Worm (Caenorhabditis elegans) whole organism, L1 larva: Measurements from ENCODE around the gene F55B11.4.

Source experiments
- C34B4.2 ChIP-seq: sonication (generic microtip); optimal IDR thresholded peaks from 2 replicates; lab custom pipeline; 2017; ENCODE audit warnings: mild to moderate bottlenecking, missing genetic modification characterization, missing compliant biosample characterization
- Y116A8C.19 ChIP-seq: sonication (generic microtip); optimal IDR thresholded peaks from 2 replicates; lab custom pipeline; 2016; ENCODE audit warnings: missing compliant biosample characterization, missing genetic modification characterization, borderline replicate concordance
- aha-1 ChIP-seq: fragments of 150-350 bp; optimal IDR thresholded peaks from 2 replicates; lab custom pipeline; 2014; ENCODE audit warnings: missing biosample characterization, missing genetic modification characterization
- blmp-1 ChIP-seq: fragments of 150-350 bp; optimal IDR thresholded peaks from 2 replicates; lab custom pipeline; 2014; ENCODE audit warnings: missing biosample characterization, missing genetic modification characterization
- ceh-8 ChIP-seq: fragments of 200-800 bp; sonication (Bioruptor generic); optimal IDR thresholded peaks from 2 replicates; lab custom pipeline; 2018; ENCODE audit warnings: mild to moderate bottlenecking, missing genetic modification characterization, moderate library complexity, missing compliant biosample characterization
- ceh-82 ChIP-seq, 3 experiments: fragments of 150-350 bp in 1 of 3; sonication (generic microtip) in 2 of 3; optimal IDR thresholded peaks; 2 replicates each; lab custom pipeline; 2014 to 2017; ENCODE audit warnings: missing biosample characterization in 3 of 3, missing genetic modification characterization in 3 of 3
- dpl-1 ChIP-seq, 3 experiments: fragments of 150-350 bp in 2 of 3; sonication (generic microtip) in 1 of 3; optimal IDR thresholded peaks; 2 replicates each; lab custom pipeline; 2014 to 2017; ENCODE audit warnings: missing biosample characterization in 3 of 3, missing genetic modification characterization in 3 of 3, missing genetic modification reagents in 3 of 3
- dsc-1 ChIP-seq: sonication (generic microtip); optimal IDR thresholded peaks from 2 replicates; lab custom pipeline; 2016; ENCODE audit warnings: mild to moderate bottlenecking, missing genetic modification characterization, missing compliant biosample characterization
- efl-1 ChIP-seq, 4 experiments: fragments of 150-350 bp; optimal IDR thresholded peaks in 3 of 4; peaks in 1 of 4; 1 replicate in 1 of 4; 2 replicates in 3 of 4; lab custom pipeline; 2014; ENCODE audit warnings: missing biosample characterization in 2 of 4, missing genetic modification characterization in 2 of 4, missing genetic modification reagents in 2 of 4
- elt-3 ChIP-seq, 6 experiments: fragments of 150-350 bp in 1 of 6; sonication (generic microtip); optimal IDR thresholded peaks; 2 replicates each; lab custom pipeline; 2017 to 2018; ENCODE audit warnings: missing biosample characterization in 6 of 6, missing genetic modification characterization in 6 of 6, inconsistent platforms in 1 of 6
- ets-5 ChIP-seq: fragments of 200-800 bp; sonication (Bioruptor generic); IDR thresholded peaks from 2 replicates; pipeline ENCODE4 v1.3.6; 2022; ENCODE audit warnings: missing genetic modification characterization, missing compliant biosample characterization
- fkh-4 ChIP-seq: sonication (generic microtip); optimal IDR thresholded peaks from 2 replicates; lab custom pipeline; 2016; ENCODE audit warnings: missing compliant biosample characterization, missing genetic modification characterization, borderline replicate concordance
- grh-1 ChIP-seq: fragments of 200-800 bp; sonication (Bioruptor generic); IDR thresholded peaks from 2 replicates; pipeline ENCODE4 v1.3.6; 2022; ENCODE audit warnings: missing genetic modification reagents, missing genetic modification characterization, missing compliant biosample characterization
- hlh-4 ChIP-seq: sonication (generic microtip); optimal IDR thresholded peaks from 2 replicates; lab custom pipeline; 2016; ENCODE audit warnings: mild to moderate bottlenecking, missing genetic modification characterization, missing compliant biosample characterization
- hpl-2 ChIP-seq: fragments of 150-350 bp; optimal IDR thresholded peaks from 2 replicates; lab custom pipeline; 2014; ENCODE audit warnings: missing biosample characterization, missing genetic modification reagents, missing genetic modification characterization
- isw-1 ChIP-seq: fragments of 200-800 bp; sonication (Bioruptor generic); IDR thresholded peaks from 2 replicates; pipeline ENCODE4 v1.3.6; 2022; ENCODE audit warnings: missing genetic modification characterization, missing compliant biosample characterization
- lin-13 ChIP-seq: fragments of 150-350 bp; optimal IDR thresholded peaks from 2 replicates; lab custom pipeline; 2014; ENCODE audit warnings: missing biosample characterization, missing genetic modification reagents, missing genetic modification characterization
- lin-14 ChIP-seq: fragments of 200-800 bp; sonication (Bioruptor generic); optimal IDR thresholded peaks from 2 replicates; lab custom pipeline; 2018; ENCODE audit warnings: mild to moderate bottlenecking, missing genetic modification characterization, moderate library complexity, missing compliant biosample characterization
- lin-35 ChIP-seq, 2 experiments: fragments of 150-350 bp; optimal IDR thresholded peaks; 2 replicates each; lab custom pipeline; 2014; ENCODE audit warnings: missing biosample characterization in 2 of 2, missing genetic modification characterization in 2 of 2, missing genetic modification reagents in 2 of 2
- lin-39 ChIP-seq: fragments of 150-350 bp; optimal IDR thresholded peaks from 2 replicates; lab custom pipeline; 2014; ENCODE audit warnings: missing biosample characterization, missing genetic modification reagents, missing genetic modification characterization
- lsy-2 ChIP-seq, 2 experiments: fragments of 150-350 bp; optimal IDR thresholded peaks; 2 replicates each; lab custom pipeline; 2014; ENCODE audit warnings: missing biosample characterization in 2 of 2, missing genetic modification characterization in 2 of 2
- mdl-1 ChIP-seq, 2 experiments: fragments of 150-350 bp; optimal IDR thresholded peaks; 2 replicates each; lab custom pipeline; 2014 to 2017; ENCODE audit warnings: missing biosample characterization in 2 of 2, missing genetic modification characterization in 2 of 2, inconsistent platforms in 1 of 2
- nhr-19 ChIP-seq: fragments of 200-800 bp; sonication (Bioruptor generic); conservative IDR thresholded peaks from 2 replicates; pipeline ENCODE4 v1.3.6; 2022; ENCODE audit warnings: missing genetic modification characterization, missing compliant biosample characterization
- nhr-20 ChIP-seq: sonication (generic microtip); optimal IDR thresholded peaks from 2 replicates; lab custom pipeline; 2016; ENCODE audit warnings: mild to moderate bottlenecking, missing genetic modification characterization, missing compliant biosample characterization
- nhr-47 ChIP-seq: sonication (generic microtip); optimal IDR thresholded peaks from 2 replicates; lab custom pipeline; 2016; ENCODE audit warnings: mild to moderate bottlenecking, missing genetic modification characterization, moderate library complexity, missing compliant biosample characterization
- nhr-71 ChIP-seq: sonication (generic microtip); optimal IDR thresholded peaks from 2 replicates; lab custom pipeline; 2016; ENCODE audit warnings: mild to moderate bottlenecking, missing genetic modification characterization, moderate library complexity, missing compliant biosample characterization
- nhr-77 ChIP-seq: fragments of 150-350 bp; optimal IDR thresholded peaks from 2 replicates; lab custom pipeline; 2014; ENCODE audit warnings: missing biosample characterization, missing genetic modification characterization
- nhr-85 ChIP-seq: sonication (generic microtip); peaks from one replicate; lab custom pipeline; 2016; ENCODE audit warnings: missing genetic modification characterization, inconsistent platforms, missing compliant biosample characterization
- nhr-90 ChIP-seq: sonication (generic microtip); optimal IDR thresholded peaks from 2 replicates; lab custom pipeline; 2016; ENCODE audit warnings: mild to moderate bottlenecking, missing genetic modification characterization, missing compliant biosample characterization; ENCODE audit not compliant: poor library complexity
- rnt-1 ChIP-seq: sonication (generic microtip); optimal IDR thresholded peaks from 2 replicates; lab custom pipeline; 2016; ENCODE audit warnings: mild to moderate bottlenecking, missing genetic modification characterization, moderate library complexity, missing compliant biosample characterization
- skn-1 ChIP-seq: fragments of 150-350 bp; optimal IDR thresholded peaks from 2 replicates; lab custom pipeline; 2014; ENCODE audit warnings: missing biosample characterization, missing genetic modification characterization
- snpc-4 ChIP-seq: fragments of 150-350 bp; optimal IDR thresholded peaks from 2 replicates; lab custom pipeline; 2014; ENCODE audit warnings: missing biosample characterization, missing genetic modification characterization
- snu-23 ChIP-seq: sonication (generic microtip); optimal IDR thresholded peaks from 2 replicates; lab custom pipeline; 2016; ENCODE audit warnings: missing genetic modification characterization, missing compliant biosample characterization
- tbx-2 ChIP-seq: sonication (generic microtip); optimal IDR thresholded peaks from 2 replicates; lab custom pipeline; 2016; ENCODE audit warnings: missing genetic modification characterization, missing compliant biosample characterization
- tlp-1 ChIP-seq: fragments of 150-350 bp; optimal IDR thresholded peaks from 2 replicates; lab custom pipeline; 2014; ENCODE audit warnings: missing biosample characterization, missing genetic modification characterization
- unc-62 ChIP-seq: fragments of 150-350 bp; optimal IDR thresholded peaks from 2 replicates; lab custom pipeline; 2014; ENCODE audit warnings: missing biosample characterization, missing genetic modification reagents, missing genetic modification characterization
- unc-98 ChIP-seq: fragments of 200-800 bp; sonication (Bioruptor generic); IDR thresholded peaks from 2 replicates; pipeline ENCODE4 v1.3.6; 2022; ENCODE audit warnings: missing genetic modification characterization, missing compliant biosample characterization
- vab-15 ChIP-seq: sonication (generic microtip); optimal IDR thresholded peaks from 2 replicates; lab custom pipeline; 2017; ENCODE audit warnings: missing genotype, mild to moderate bottlenecking, missing genetic modification characterization, missing compliant biosample characterization
- zag-1 ChIP-seq: fragments of 150-350 bp; optimal IDR thresholded peaks from 2 replicates; lab custom pipeline; 2014; ENCODE audit warnings: missing biosample characterization, missing genetic modification characterization
- zip-4 ChIP-seq: fragments of 200-800 bp; sonication (Bioruptor generic); optimal IDR thresholded peaks from 2 replicates; lab custom pipeline; 2018; ENCODE audit warnings: mild to moderate bottlenecking, missing genetic modification characterization, moderate library complexity, missing compliant biosample characterization
- ztf-4 ChIP-seq: fragments of 150-350 bp; optimal IDR thresholded peaks from 2 replicates; lab custom pipeline; 2014; ENCODE audit warnings: missing biosample characterization, missing genetic modification characterization

F55B11.4 gene

DNA sequence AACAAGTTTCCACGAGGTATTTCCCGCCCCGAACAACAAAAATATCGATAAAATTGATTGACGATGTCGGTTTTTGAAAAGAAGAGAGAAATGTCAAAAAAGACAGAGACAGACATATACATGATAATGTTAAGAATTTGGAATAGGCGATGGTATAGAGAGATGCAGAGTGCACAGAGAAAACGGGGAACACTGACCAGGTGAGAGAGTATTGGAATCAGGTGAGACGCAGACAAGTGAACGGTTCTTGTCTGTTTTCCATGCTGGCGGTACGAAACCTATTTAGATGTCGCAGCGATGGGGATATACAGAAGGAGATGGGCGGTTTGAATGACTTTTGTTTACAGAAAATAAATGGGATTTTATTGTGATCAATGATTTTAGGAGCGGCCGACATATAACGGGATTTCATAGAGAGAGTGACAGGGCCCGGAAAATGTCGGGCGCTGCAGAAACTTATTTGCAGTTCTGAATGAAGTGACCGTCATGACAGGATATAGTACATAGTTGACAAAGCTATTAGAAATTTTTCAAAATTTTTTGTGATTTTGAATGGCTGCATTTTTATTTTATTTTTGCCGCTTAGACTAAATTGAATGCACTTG lies 14.6 kb upstream of the F55B11.4 start:
- TF ChIP-seq lin-14 (GFP tag; lab: Kevin White, UChicago) (peak; percentile 84), nhr-47 (tag; lab: Kevin White, UChicago) (peak; percentile 31), tlp-1 (no peak), lsy-2 (tag; optimal IDR thresholded peaks at IDR 0.05; lab: Kevin White, UChicago) (peak; percentile 8 to 23), nhr-90 (tag; lab: Kevin White, UChicago) (peak; percentile 71), nhr-19 (GFP tag; lab: Robert Waterston, UW) (peak; percentile 31; the same call in 1 of the 2 replicates), dpl-1 (GFP tag; optimal IDR thresholded peaks at IDR 0.05; lab: Kevin White, UChicago) (peak in 1 of 3 experiments; percentile 3), ztf-4 (tag; lab: Kevin White, UChicago) (no peak), blmp-1 (tag; lab: Kevin White, UChicago) (peak; percentile 69), lin-35 (GFP tag; optimal IDR thresholded peaks at IDR 0.05; lab: Kevin White, UChicago) (peak in 1 of 2 experiments; percentile 59), snpc-4 (peak; percentile 93), elt-3 (tag; optimal IDR thresholded peaks at IDR 0.05; lab: Kevin White, UChicago) (peak in 2 of 6 experiments; percentile 74 to 76), nhr-85 (peak; percentile 89), efl-1 (optimal IDR thresholded peaks at IDR 0.05; lab: Kevin White, UChicago) (peak; percentile 22 to 42), efl-1 (GFP tag; optimal IDR thresholded peaks at IDR 0.05 in 1 of 2; lab: Kevin White, UChicago) (peak; percentile 11 to 88), skn-1 (tag; lab: Kevin White, UChicago) (peak; percentile 12), snu-23 (GFP tag; lab: Kevin White, UChicago) (peak; percentile 70), grh-1 (GFP tag; lab: Robert Waterston, UW) (no peak), lin-13 (GFP tag; lab: Kevin White, UChicago) (peak; percentile 47), nhr-20 (tag; lab: Kevin White, UChicago) (peak; percentile 57), tbx-2 (tag; lab: Kevin White, UChicago) (peak; percentile 18), nhr-71 (tag; lab: Kevin White, UChicago) (no peak), mdl-1 (tag; optimal IDR thresholded peaks at IDR 0.05; lab: Kevin White, UChicago) (peak in 1 of 2 experiments; percentile 51), unc-98 (GFP tag; lab: Robert Waterston, UW) (no peak)

ce11 chrIV:14444077-14444476 lies 13.4 kb upstream of the F55B11.4 start, which contains the start of gene tra-3:
tra-3 (minus strand) TSS chrIV:14444183.
- TF ChIP-seq hlh-4 (tag; lab: Kevin White, UChicago) (no peak), isw-1 (GFP tag; lab: Robert Waterston, UW) (no peak)
- TF ChIP-seq, all 84 proteins: peak for 0

DNA sequence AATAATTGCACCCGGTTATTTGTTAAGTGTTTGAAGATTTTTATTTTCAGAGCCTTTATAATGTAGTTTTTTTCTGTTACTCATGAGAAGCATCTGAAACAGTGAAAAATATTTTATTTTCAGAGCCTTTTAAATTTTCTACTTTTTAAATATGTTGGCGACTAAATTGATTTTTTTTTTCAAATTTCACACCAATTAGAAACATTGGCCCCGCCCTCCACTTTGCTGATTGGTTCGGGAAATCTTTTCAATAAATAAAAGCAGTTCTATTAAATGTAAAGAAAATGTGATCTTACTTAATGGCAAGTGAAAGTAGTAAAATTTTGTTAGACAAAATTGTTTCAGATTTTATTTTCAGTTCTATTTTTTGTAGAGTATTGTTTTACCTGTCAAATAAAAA lies 6.7 kb upstream of the F55B11.4 start:
- TF ChIP-seq zip-4 (GFP tag; lab: Kevin White, UChicago) (no peak), zag-1 (tag; lab: Kevin White, UChicago) (no peak), nhr-90 (tag; lab: Kevin White, UChicago) (no peak), lin-35 (GFP tag; optimal IDR thresholded peaks at IDR 0.05; lab: Kevin White, UChicago) (no peak), rnt-1 (tag; lab: Kevin White, UChicago) (no peak), hpl-2 (no peak), aha-1 (tag; lab: Kevin White, UChicago) (no peak), vab-15 (tag; lab: Kevin White, UChicago) (no peak), nhr-77 (tag; lab: Kevin White, UChicago) (no peak), ets-5 (GFP tag; lab: Robert Waterston, UW) (no peak)

ce11 chrIV:14435902-14436301 lies 5.2 kb upstream of the F55B11.4 start:
- TF ChIP-seq C34B4.2 (tag; lab: Kevin White, UChicago) (no peak), unc-62 (GFP tag; lab: Kevin White, UChicago) (no peak), ceh-8 (GFP tag; lab: Kevin White, UChicago) (no peak), Y116A8C.19 (tag; lab: Kevin White, UChicago) (no peak), isw-1 (GFP tag; lab: Robert Waterston, UW) (no peak), snu-23 (GFP tag; lab: Kevin White, UChicago) (no peak), lin-39 (tag; lab: Kevin White, UChicago) (no peak), dsc-1 (tag; lab: Kevin White, UChicago) (no peak), elt-3 (tag; optimal IDR thresholded peaks at IDR 0.05; lab: Kevin White, UChicago) (no peak), nhr-19 (GFP tag; lab: Robert Waterston, UW) (no peak), ceh-82 (tag; optimal IDR thresholded peaks at IDR 0.05; lab: Kevin White, UChicago) (no peak), fkh-4 (tag; lab: Kevin White, UChicago) (no peak)
